Fruit fly (Drosophila melanogaster) whole organism, wandering third instar larva: ENCODE data around the gene Eig71Ea.

Source experiments
- CG9705 ChIP-seq: fragments of 200-800 bp; sonication (Bioruptor generic); optimal IDR thresholded peaks from 2 replicates; lab custom pipeline; 2018; ENCODE audit warnings: missing biosample characterization, mild to moderate bottlenecking, missing genetic modification characterization
- Dfd ChIP-seq: fragments of >200 bp; optimal IDR thresholded peaks from 2 replicates; lab custom pipeline; 2017; ENCODE audit warnings: missing biosample characterization, missing genetic modification characterization
- Hr83 ChIP-seq: fragments of 200-300 bp; sonication (Bioruptor generic); optimal IDR thresholded peaks from 2 replicates; lab custom pipeline; 2016; ENCODE audit warnings: missing biosample characterization, mild to moderate bottlenecking, missing genetic modification characterization, moderate library complexity; ENCODE audit not compliant: poor library complexity, severe bottlenecking
- Myc ChIP-seq: fragments of >200 bp; optimal IDR thresholded peaks from 2 replicates; lab custom pipeline; 2017
- sv ChIP-seq: fragments of 200-800 bp; sonication (Bioruptor generic); optimal IDR thresholded peaks from 3 replicates; lab custom pipeline; 2016; ENCODE audit warnings: missing biosample characterization, missing genetic modification characterization
- tai ChIP-seq: sonication (Bioruptor generic); optimal IDR thresholded peaks from 2 replicates; lab custom pipeline; 2016; ENCODE audit warnings: missing biosample characterization, missing genetic modification characterization

dm6 chr3L:15659341-15659740 is 9.9 kb upstream of the Eig71Ea start, which contains the start of the genes Eig71Eh and Eig71Ei:
- no peak for TF ChIP-seq tai
- TF ChIP-seq CG9705: no peak
- no peak for TF ChIP-seq Dfd
- TF ChIP-seq Myc (lab: Kevin White, UChicago): no peak
- no peak for TF ChIP-seq Hr83 (GFP tag; lab: Kevin White, UChicago)
- TF ChIP-seq sv (GFP tag; lab: Kevin White, UChicago): no peak
